Worm (Caenorhabditis elegans) whole organism, L2 larva: Measurements from ENCODE around the gene nhr-101.

Source experiments
- ama-1 ChIP-seq: fragments of 150-350 bp; optimal IDR thresholded peaks from 2 replicates; lab custom pipeline; 2018; ENCODE audit warnings: inconsistent platforms
- ceh-16 ChIP-seq: fragments of 150-350 bp; optimal IDR thresholded peaks from 2 replicates; lab custom pipeline; 2014; ENCODE audit warnings: missing biosample characterization, missing genetic modification characterization
- ceh-82 ChIP-seq: fragments of 150-350 bp; optimal IDR thresholded peaks from 2 replicates; lab custom pipeline; 2014; ENCODE audit warnings: missing biosample characterization, missing genetic modification characterization
- elt-3 ChIP-seq: sonication (generic microtip); optimal IDR thresholded peaks from 2 replicates; lab custom pipeline; 2017; ENCODE audit warnings: missing biosample characterization, missing genetic modification characterization
- lsy-2 ChIP-seq, 2 experiments: fragments of 150-350 bp in 1 of 2; sonication (generic microtip) in 1 of 2; optimal IDR thresholded peaks; 2 replicates each; lab custom pipeline; 2014 to 2017; ENCODE audit warnings: missing biosample characterization in 2 of 2, missing genetic modification characterization in 2 of 2
- mab-5 ChIP-seq: fragments of 150-350 bp; optimal IDR thresholded peaks from 2 replicates; lab custom pipeline; 2014; ENCODE audit warnings: missing biosample characterization, missing genetic modification characterization
- mdl-1 ChIP-seq, 2 experiments: fragments of 150-350 bp in 1 of 2; sonication (generic microtip) in 1 of 2; optimal IDR thresholded peaks; 2 replicates each; lab custom pipeline; 2017; ENCODE audit warnings: missing biosample characterization in 2 of 2, missing genetic modification characterization in 2 of 2
- nhr-237 ChIP-seq: fragments of 150-350 bp; optimal IDR thresholded peaks from 2 replicates; lab custom pipeline; 2014; ENCODE audit warnings: missing biosample characterization, missing genetic modification characterization
- sma-3 ChIP-seq: sonication (generic microtip); optimal IDR thresholded peaks from 2 replicates; lab custom pipeline; 2016; ENCODE audit warnings: missing genetic modification reagents, missing genetic modification characterization, missing compliant biosample characterization
- sma-9 ChIP-seq, 2 experiments: fragments of 150-350 bp in 1 of 2; sonication (generic microtip) in 1 of 2; optimal IDR thresholded peaks; 2 replicates each; lab custom pipeline; 2014 to 2016; ENCODE audit warnings: missing genetic modification characterization in 2 of 2, mild to moderate bottlenecking in 1 of 2, missing biosample characterization in 1 of 2, missing compliant biosample characterization in 1 of 2, missing genetic modification reagents in 1 of 2, moderate library complexity in 1 of 2
- unc-62 ChIP-seq: fragments of 150-350 bp; optimal IDR thresholded peaks from 2 replicates; lab custom pipeline; 2014; ENCODE audit warnings: missing biosample characterization, missing genetic modification reagents, missing genetic modification characterization
- zag-1 ChIP-seq: fragments of 150-350 bp; optimal IDR thresholded peaks from 2 replicates; lab custom pipeline; 2014; ENCODE audit warnings: missing biosample characterization, missing genetic modification characterization
- ztf-4 ChIP-seq: fragments of 150-350 bp; optimal IDR thresholded peaks from 2 replicates; lab custom pipeline; 2014; ENCODE audit warnings: missing biosample characterization, missing genetic modification characterization

DNA sequence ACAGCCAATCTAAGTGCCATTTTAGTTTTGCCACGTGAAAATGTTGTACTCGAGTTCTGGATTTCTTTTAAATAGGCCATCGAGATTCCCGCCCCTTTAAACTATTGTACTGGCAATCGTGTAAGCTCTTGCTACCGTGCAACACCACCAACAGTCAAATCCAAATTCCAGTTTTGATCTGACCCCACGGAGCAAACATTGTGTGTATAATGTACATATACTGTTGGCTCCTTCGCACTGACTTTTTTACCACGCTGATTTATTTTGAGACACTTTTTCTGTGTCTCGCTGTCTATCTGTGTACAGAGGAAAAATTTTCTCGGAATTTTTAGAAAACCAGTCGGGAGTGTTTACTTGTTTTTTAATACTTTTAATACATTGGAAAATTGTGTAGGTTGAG is 39.8 kb downstream of the nhr-101 start, which contains the start of gene piit-1:
- TF ChIP-seq mab-5 (no peak), elt-3 (tag; lab: Kevin White, UChicago) (no peak), ama-1 (lab: Kevin White, UChicago) (no peak), sma-3 (GFP tag; lab: Kevin White, UChicago) (no peak), unc-62 (GFP tag; lab: Kevin White, UChicago) (no peak), ceh-16 (no peak), ceh-82 (tag; lab: Kevin White, UChicago) (no peak), ztf-4 (tag; lab: Kevin White, UChicago) (no peak), mdl-1 (tag; optimal IDR thresholded peaks at IDR 0.05; lab: Kevin White, UChicago) (no peak), zag-1 (tag; lab: Kevin White, UChicago) (no peak), nhr-237 (tag; lab: Kevin White, UChicago) (no peak), lsy-2 (tag; optimal IDR thresholded peaks at IDR 0.05; lab: Kevin White, UChicago) (no peak), sma-9 (GFP tag; optimal IDR thresholded peaks at IDR 0.05; lab: Kevin White, UChicago) (no peak), sma-9 (tag; optimal IDR thresholded peaks at IDR 0.05; lab: Kevin White, UChicago) (no peak)
